Worm (Caenorhabditis elegans) whole organism, early embryonic: ENCODE measurements around the gene gcn-1.

Source experiments
- B0310.2 ChIP-seq: sonication (generic microtip); optimal IDR thresholded peaks from 2 replicates; lab custom pipeline; 2016; ENCODE audit warnings: mild to moderate bottlenecking, missing genetic modification characterization, missing compliant biosample characterization
- F13C5.2 ChIP-seq: sonication (generic microtip); optimal IDR thresholded peaks from 2 replicates; lab custom pipeline; 2017; ENCODE audit warnings: mild to moderate bottlenecking, missing genetic modification characterization, inconsistent platforms, missing compliant biosample characterization
- aly-1 ChIP-seq: sonication (generic microtip); optimal IDR thresholded peaks from 2 replicates; lab custom pipeline; 2016; ENCODE audit warnings: missing genetic modification characterization, missing compliant biosample characterization
- ama-1 ChIP-seq: fragments of 150-350 bp; optimal IDR thresholded peaks from 2 replicates; lab custom pipeline; 2014
- ceh-13 ChIP-seq: fragments of 200-800 bp; sonication (Bioruptor generic); optimal IDR thresholded peaks from 2 replicates; lab custom pipeline; 2018; ENCODE audit warnings: mild to moderate bottlenecking, missing genetic modification characterization, missing compliant biosample characterization
- ceh-36 ChIP-seq: sonication (generic microtip); optimal IDR thresholded peaks from 2 replicates; lab custom pipeline; 2016; ENCODE audit warnings: missing genetic modification characterization, inconsistent platforms, missing compliant biosample characterization
- ets-7 ChIP-seq: sonication (generic microtip); optimal IDR thresholded peaks from 2 replicates; lab custom pipeline; 2016; ENCODE audit warnings: missing genotype, missing genetic modification characterization, missing compliant biosample characterization
- flt-1 ChIP-seq: fragments of 200-800 bp; sonication (Bioruptor generic); IDR thresholded peaks from 2 replicates; pipeline ENCODE4 v1.3.6; 2022; ENCODE audit warnings: missing genetic modification characterization, missing compliant biosample characterization
- hmbx-1 ChIP-seq: sonication (generic microtip); optimal IDR thresholded peaks from 2 replicates; lab custom pipeline; 2016; ENCODE audit warnings: mild to moderate bottlenecking, missing genetic modification characterization, missing compliant biosample characterization
- hmg-4 ChIP-seq: fragments of 200-800 bp; sonication (Bioruptor generic); optimal IDR thresholded peaks from 2 replicates; lab custom pipeline; 2018; ENCODE audit warnings: mild to moderate bottlenecking, missing genetic modification characterization, missing compliant biosample characterization
- hnd-1 ChIP-seq: sonication (generic microtip); optimal IDR thresholded peaks from 2 replicates; lab custom pipeline; 2016; ENCODE audit warnings: missing genetic modification characterization, missing compliant biosample characterization
- pes-1 ChIP-seq: fragments of 200-800 bp; sonication (Bioruptor generic); IDR thresholded peaks from 2 replicates; pipeline ENCODE4 v1.3.6; 2022; ENCODE audit warnings: missing genetic modification reagents, missing genetic modification characterization, missing compliant biosample characterization
- scrt-1 ChIP-seq: fragments of 200-800 bp; sonication (Bioruptor generic); IDR thresholded peaks from 2 replicates; pipeline ENCODE4 v1.3.6; 2022; ENCODE audit warnings: missing genetic modification characterization, missing compliant biosample characterization
- sea-1 ChIP-seq: fragments of 200-800 bp; sonication (Bioruptor generic); conservative IDR thresholded peaks from 2 replicates; pipeline ENCODE4 v1.3.6; 2022; ENCODE audit warnings: missing genetic modification characterization, missing compliant biosample characterization
- tbx-11 ChIP-seq: fragments of 200-800 bp; sonication (Bioruptor generic); IDR thresholded peaks from 2 replicates; pipeline ENCODE4 v1.3.6; 2022; ENCODE audit warnings: missing genetic modification characterization, missing compliant biosample characterization
- tbx-37 ChIP-seq: fragments of 200-800 bp; sonication (Bioruptor generic); conservative IDR thresholded peaks from 2 replicates; pipeline ENCODE4 v1.3.6; 2022; ENCODE audit warnings: missing genetic modification reagents, missing genetic modification characterization, missing compliant biosample characterization
- tra-4 ChIP-seq: sonication (generic microtip); optimal IDR thresholded peaks from 2 replicates; lab custom pipeline; 2017; ENCODE audit warnings: missing genetic modification characterization, missing compliant biosample characterization

gcn-1 gene

DNA sequence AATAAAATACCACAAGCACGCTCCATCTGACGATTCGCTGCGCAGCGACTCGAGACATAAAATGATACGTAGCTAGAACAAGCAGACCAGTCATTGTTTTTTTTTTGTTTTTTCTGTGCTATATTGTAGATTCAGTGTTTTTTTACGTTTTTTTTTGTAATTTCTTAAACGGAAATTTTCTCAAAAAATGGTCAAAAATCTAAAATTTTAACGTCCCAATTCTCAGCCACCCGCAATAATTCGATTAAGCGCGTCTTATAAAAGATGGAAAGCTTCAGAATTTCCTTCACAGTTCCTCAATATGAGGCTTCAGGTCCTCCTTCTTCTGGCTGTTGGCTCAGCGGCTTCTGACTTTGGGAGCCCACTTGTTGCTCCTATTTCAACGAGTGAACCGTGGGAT is 34.2 kb upstream of the gcn-1 start, which contains the start of gene Y48G9A.6:
Gene Y48G9A.6 (plus strand): TSS at position 301 of the 400 bp plus-strand sequence.
- TF ChIP-seq tra-4 (no peak), ets-7 (tag; lab: Kevin White, UChicago) (no peak), ceh-13 (GFP tag; lab: Kevin White, UChicago) (no peak), F13C5.2 (tag; lab: Kevin White, UChicago) (no peak), hmg-4 (GFP tag; lab: Kevin White, UChicago) (no peak), tbx-37 (GFP tag; lab: Robert Waterston, UW) (no peak), hmbx-1 (tag; lab: Kevin White, UChicago) (no peak), scrt-1 (no peak), tbx-11 (GFP tag; lab: Robert Waterston, UW) (no peak), aly-1 (tag; lab: Kevin White, UChicago) (no peak), hnd-1 (tag; lab: Kevin White, UChicago) (no peak), ceh-36 (tag; lab: Kevin White, UChicago) (no peak), B0310.2 (tag; lab: Kevin White, UChicago) (no peak), ama-1 (no peak), pes-1 (GFP tag; lab: Robert Waterston, UW) (no peak), sea-1 (GFP tag; lab: Robert Waterston, UW) (no peak), flt-1 (GFP tag; lab: Robert Waterston, UW) (no peak)

ce11 chrIII:2123673-2124187 is 28.0 kb upstream of the gcn-1 start, which contains the start of gene frl-1:
TSS of gene frl-1 (plus strand) at chrIII:2124137.
- TF ChIP-seq sea-1 (GFP tag; lab: Robert Waterston, UW) = no peak
- TF ChIP-seq scrt-1 = no peak
- no peak for TF ChIP-seq ceh-13 (GFP tag; lab: Kevin White, UChicago)
- no peak for TF ChIP-seq ama-1
- no peak for TF ChIP-seq pes-1 (GFP tag; lab: Robert Waterston, UW)
- no peak for TF ChIP-seq ceh-36 (tag; lab: Kevin White, UChicago)
- no peak for TF ChIP-seq tbx-11 (GFP tag; lab: Robert Waterston, UW)
- no peak for TF ChIP-seq flt-1 (GFP tag; lab: Robert Waterston, UW)
- TF ChIP-seq hmg-4 (GFP tag; lab: Kevin White, UChicago) = no peak
- no peak for TF ChIP-seq F13C5.2 (tag; lab: Kevin White, UChicago)
- TF ChIP-seq aly-1 (tag; lab: Kevin White, UChicago) = no peak
- no peak for TF ChIP-seq hmbx-1 (tag; lab: Kevin White, UChicago)
- no peak for TF ChIP-seq tbx-37 (GFP tag; lab: Robert Waterston, UW)
- TF ChIP-seq ets-7 (tag; lab: Kevin White, UChicago) = no peak
- TF ChIP-seq hnd-1 (tag; lab: Kevin White, UChicago) = no peak
- no peak for TF ChIP-seq B0310.2 (tag; lab: Kevin White, UChicago)

- TF ChIP-seq ceh-36 (tag; lab: Kevin White, UChicago) = peak; percentile 14
- no peak for TF ChIP-seq tra-4
Observed at ce11 chrIII:2125936-2126335, 25.8 kb upstream of the gcn-1 start.

DNA sequence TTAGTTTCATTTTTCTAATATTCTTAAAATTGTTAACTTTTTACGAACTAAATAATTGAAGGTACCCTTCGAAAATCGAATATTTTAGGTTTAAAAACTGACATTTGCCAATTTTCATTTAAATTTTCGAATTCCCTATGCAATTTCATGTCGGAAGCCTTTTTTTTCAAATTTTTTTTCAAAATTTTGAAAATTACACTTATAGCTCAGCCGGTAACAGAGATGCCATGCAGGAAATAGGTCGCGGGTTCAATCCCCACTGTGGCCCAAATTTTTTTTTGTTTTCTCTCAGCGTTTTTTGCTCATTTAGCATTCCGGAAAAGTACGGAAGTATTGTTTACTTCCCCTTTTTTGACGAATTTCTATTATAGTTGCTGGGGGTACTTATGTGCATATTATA is 22.4 kb upstream of the gcn-1 start:
- no peak for TF ChIP-seq hmbx-1 (tag; lab: Kevin White, UChicago)
- no peak for TF ChIP-seq B0310.2 (tag; lab: Kevin White, UChicago)

DNA sequence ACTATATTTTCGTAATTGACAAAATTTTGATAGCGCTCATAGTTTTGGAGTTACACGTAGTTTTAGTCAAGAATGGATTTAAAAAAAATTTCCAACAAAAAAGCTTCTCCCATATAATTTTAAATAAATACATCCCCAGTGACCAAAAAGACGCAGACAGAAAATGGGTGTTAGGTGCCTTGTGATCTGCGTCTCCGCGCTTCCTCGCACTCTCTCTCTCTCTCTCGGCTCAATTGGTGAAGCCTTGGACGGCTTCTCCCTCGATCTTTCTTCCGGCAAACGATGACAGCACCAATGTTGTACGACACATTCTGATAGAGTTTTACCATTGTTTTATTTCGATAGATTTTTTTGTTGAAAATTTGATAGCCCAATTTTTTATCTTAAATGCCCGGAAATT is 21.8 kb upstream of the gcn-1 start:
- TF ChIP-seq ets-7 (tag; lab: Kevin White, UChicago) (no peak), tbx-37 (GFP tag; lab: Robert Waterston, UW) (no peak), tra-4 (no peak), ceh-36 (tag; lab: Kevin White, UChicago) (no peak), hnd-1 (tag; lab: Kevin White, UChicago) (no peak), B0310.2 (tag; lab: Kevin White, UChicago) (no peak), F13C5.2 (tag; lab: Kevin White, UChicago) (no peak), pes-1 (GFP tag; lab: Robert Waterston, UW) (no peak), hmg-4 (GFP tag; lab: Kevin White, UChicago) (no peak), ama-1 (no peak), scrt-1 (no peak), aly-1 (tag; lab: Kevin White, UChicago) (no peak), sea-1 (GFP tag; lab: Robert Waterston, UW) (no peak), tbx-11 (GFP tag; lab: Robert Waterston, UW) (no peak), ceh-13 (GFP tag; lab: Kevin White, UChicago) (no peak), flt-1 (GFP tag; lab: Robert Waterston, UW) (no peak), hmbx-1 (tag; lab: Kevin White, UChicago) (no peak)

DNA sequence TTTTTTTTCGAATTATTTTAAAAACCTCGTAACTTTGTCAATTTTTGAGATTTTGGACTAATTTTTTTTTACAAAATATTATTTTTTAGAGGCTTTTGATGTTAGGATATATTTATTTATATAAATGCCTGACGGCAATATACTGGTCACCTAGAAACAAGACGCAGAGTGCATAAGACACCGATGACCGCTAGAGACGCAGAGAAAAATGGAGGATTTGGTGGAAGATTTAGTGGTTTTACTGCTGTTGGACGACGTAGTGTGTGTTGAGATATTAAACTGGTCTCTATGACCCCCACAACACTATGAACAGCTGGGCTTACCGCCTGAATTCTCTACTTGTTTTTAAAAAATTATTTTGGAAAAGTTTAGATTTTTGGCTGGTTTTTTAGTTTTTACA is 19.7 kb upstream of the gcn-1 start:
- TF ChIP-seq tbx-11 (GFP tag; lab: Robert Waterston, UW) (no peak), F13C5.2 (tag; lab: Kevin White, UChicago) (no peak), ceh-36 (tag; lab: Kevin White, UChicago) (no peak), pes-1 (GFP tag; lab: Robert Waterston, UW) (no peak), scrt-1 (no peak), B0310.2 (tag; lab: Kevin White, UChicago) (no peak)

DNA sequence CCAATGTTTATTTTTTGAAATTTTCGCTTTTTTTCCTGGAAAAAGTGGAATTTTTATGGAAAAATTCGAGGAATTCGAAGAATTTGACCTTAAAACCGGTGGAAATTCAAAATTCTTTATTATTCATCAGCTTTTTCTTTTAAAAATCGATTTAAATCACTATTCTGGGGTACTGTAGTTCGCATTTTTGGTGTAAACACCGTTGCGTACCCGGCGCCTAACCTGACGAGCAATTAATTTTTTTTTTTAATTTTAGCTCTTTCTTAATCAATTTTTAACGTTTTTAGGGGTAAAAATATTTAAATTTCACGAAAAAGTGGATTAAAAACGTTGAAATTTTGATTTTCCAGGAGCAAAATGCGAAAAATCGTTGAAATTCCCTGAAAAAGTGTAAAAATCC is 17.8 kb upstream of the gcn-1 start:
- TF ChIP-seq ceh-13 (GFP tag; lab: Kevin White, UChicago) (no peak), tbx-37 (GFP tag; lab: Robert Waterston, UW) (no peak), flt-1 (GFP tag; lab: Robert Waterston, UW) (no peak), B0310.2 (tag; lab: Kevin White, UChicago) (no peak), sea-1 (GFP tag; lab: Robert Waterston, UW) (no peak), tbx-11 (GFP tag; lab: Robert Waterston, UW) (no peak), scrt-1 (no peak), ceh-36 (tag; lab: Kevin White, UChicago) (no peak), ama-1 (no peak)
